Fruit fly (Drosophila melanogaster) whole organism, embryonic: Measurements from ENCODE around the gene CG16953.
A peak's percentile ranks its signal among the peaks of the same experiment; 100 is the strongest.

Experiments
- Atf3 ChIP-seq: fragments of 200-800 bp; sonication (Bioruptor generic); optimal IDR thresholded peaks from 3 replicates; lab custom pipeline; 2016; ENCODE audit warnings: missing biosample characterization, missing genetic modification characterization
- Awh ChIP-seq: fragments of 200-800 bp; sonication (Bioruptor generic); IDR thresholded peaks from 2 replicates; pipeline ENCODE4, ENCODE4 v1.3.6; 2022; ENCODE audit warnings: missing biosample characterization, missing genetic modification characterization
- Bteb2 ChIP-seq: fragments of 200-800 bp; sonication (Bioruptor generic); optimal IDR thresholded peaks from 2 replicates; lab custom pipeline; 2016; ENCODE audit warnings: missing biosample characterization, missing genetic modification characterization
- CG10209 ChIP-seq: fragments of 200-800 bp; sonication (Bioruptor generic); optimal IDR thresholded peaks from 3 replicates; lab custom pipeline; 2017; ENCODE audit warnings: missing biosample characterization, mild to moderate bottlenecking, missing genetic modification characterization, missing genetic modification reagents
- CG10267 ChIP-seq: fragments of 200-800 bp; sonication (Bioruptor generic); optimal IDR thresholded peaks from 2 replicates; lab custom pipeline; 2018; ENCODE audit warnings: missing biosample characterization, mild to moderate bottlenecking, missing genetic modification characterization, moderate library complexity
- CG10321 ChIP-seq: fragments of 200-800 bp; sonication (Bioruptor generic); IDR thresholded peaks from 2 replicates; pipeline ENCODE4 v1.3.6; 2022; ENCODE audit warnings: missing biosample characterization, missing genetic modification characterization
- CG10431 ChIP-seq: fragments of 200-800 bp; sonication (Bioruptor generic); optimal IDR thresholded peaks from 3 replicates; lab custom pipeline; 2018; ENCODE audit warnings: missing biosample characterization, mild to moderate bottlenecking, missing genetic modification characterization
- CG10543 ChIP-seq: fragments of 200-800 bp; sonication (Bioruptor generic); optimal IDR thresholded peaks from 3 replicates; lab custom pipeline; 2017; ENCODE audit warnings: missing biosample characterization, mild to moderate bottlenecking, missing genetic modification characterization, moderate library complexity
- CG11247 ChIP-seq: fragments of 200-800 bp; sonication (Bioruptor generic); IDR thresholded peaks from 2 replicates; pipeline ENCODE4 v1.3.6; 2022; ENCODE audit warnings: missing biosample characterization, missing genetic modification characterization
- CG12104 ChIP-seq: fragments of 200-800 bp; sonication (Bioruptor generic); optimal IDR thresholded peaks from 3 replicates; lab custom pipeline; 2016; ENCODE audit warnings: missing biosample characterization, missing genetic modification characterization
- CG12155 ChIP-seq: fragments of 200-800 bp; sonication (Bioruptor generic); optimal IDR thresholded peaks from 3 replicates; lab custom pipeline; 2016; ENCODE audit warnings: missing biosample characterization, missing genetic modification characterization
- CG12744 ChIP-seq: fragments of 200-800 bp; sonication (Bioruptor generic); optimal IDR thresholded peaks from 2 replicates; lab custom pipeline; 2016; ENCODE audit warnings: missing biosample characterization, missing genetic modification characterization
- CG13624 ChIP-seq: fragments of 200-800 bp; sonication (Bioruptor generic); optimal IDR thresholded peaks from 2 replicates; lab custom pipeline; 2016; ENCODE audit warnings: missing biosample characterization, missing genetic modification characterization
- CG1647 ChIP-seq: fragments of 200-800 bp; sonication (Bioruptor generic); optimal IDR thresholded peaks from 3 replicates; lab custom pipeline; 2016; ENCODE audit warnings: missing biosample characterization, missing genetic modification characterization
- CG2202 ChIP-seq: fragments of 200-800 bp; sonication (Bioruptor generic); optimal IDR thresholded peaks from 2 replicates; lab custom pipeline; 2018; ENCODE audit warnings: missing biosample characterization, mild to moderate bottlenecking, missing genetic modification characterization
- CG2678 ChIP-seq: fragments of 200-800 bp; sonication (Bioruptor generic); optimal IDR thresholded peaks from 3 replicates; lab custom pipeline; 2019; ENCODE audit warnings: missing biosample characterization, mild to moderate bottlenecking, missing genetic modification characterization, moderate library complexity
- CG31365 ChIP-seq: fragments of 200-800 bp; sonication (Bioruptor generic); optimal IDR thresholded peaks from 2 replicates; lab custom pipeline; 2018; ENCODE audit warnings: missing biosample characterization, mild to moderate bottlenecking, missing genetic modification characterization
- CG32532 ChIP-seq: fragments of 200-800 bp; sonication (Bioruptor generic); IDR thresholded peaks from 2 replicates; pipeline ENCODE4 v1.3.6; 2022; ENCODE audit warnings: missing biosample characterization, missing genetic modification characterization
- CG32772 ChIP-seq: fragments of 200-800 bp; sonication (Bioruptor generic); IDR thresholded peaks from 2 replicates; pipeline ENCODE4 v1.3.6; 2022; ENCODE audit warnings: missing biosample characterization, missing genetic modification characterization
- CG4617 ChIP-seq: fragments of 200-800 bp; sonication (Bioruptor generic); optimal IDR thresholded peaks from 3 replicates; lab custom pipeline; 2016; ENCODE audit warnings: missing biosample characterization, missing genetic modification characterization, borderline replicate concordance
- CG4820 ChIP-seq: fragments of 200-800 bp; sonication (Bioruptor generic); optimal IDR thresholded peaks from 3 replicates; lab custom pipeline; 2016; ENCODE audit warnings: missing biosample characterization, missing genetic modification characterization
- ERR ChIP-seq: fragments of 200-800 bp; sonication (Bioruptor generic); optimal IDR thresholded peaks from 2 replicates; lab custom pipeline; 2016; ENCODE audit warnings: missing biosample characterization, missing genetic modification characterization
- Hr39 ChIP-seq: fragments of >200 bp; optimal IDR thresholded peaks from 2 replicates; lab custom pipeline; 2017
- Jarid2 ChIP-seq: fragments of 200-800 bp; sonication (Bioruptor generic); optimal IDR thresholded peaks from 3 replicates; lab custom pipeline; 2017; ENCODE audit warnings: mild to moderate bottlenecking, missing biosample characterization, missing genetic modification reagents, missing genetic modification characterization
- Lpt ChIP-seq: fragments of >200 bp; optimal IDR thresholded peaks from 2 replicates; lab custom pipeline; 2018; ENCODE audit warnings: missing biosample characterization, missing genetic modification characterization
- Mes4 ChIP-seq: fragments of 200-800 bp; sonication (Bioruptor generic); optimal IDR thresholded peaks from 2 replicates; lab custom pipeline; 2016; ENCODE audit warnings: missing biosample characterization, missing genetic modification characterization
- Nf-YC ChIP-seq: fragments of 200-800 bp; optimal IDR thresholded peaks from 3 replicates; lab custom pipeline; 2019; ENCODE audit warnings: missing biosample characterization, mild to moderate bottlenecking, missing genetic modification characterization, moderate library complexity
- Opbp ChIP-seq: fragments of 200-800 bp; sonication (Bioruptor generic); IDR thresholded peaks from 3 replicates; pipeline ENCODE4 v1.3.6; 2022; ENCODE audit warnings: missing biosample characterization, missing genetic modification characterization; ENCODE audit not compliant: partially characterized antibody
- Ptx1 ChIP-seq: fragments of 200-800 bp; sonication (Bioruptor generic); IDR thresholded peaks from 2 replicates; pipeline ENCODE4 v1.3.6; 2022; ENCODE audit warnings: missing biosample characterization, missing genetic modification characterization
- TFAM ChIP-seq: fragments of 200-800 bp; sonication (Bioruptor generic); optimal IDR thresholded peaks from 2 replicates; lab custom pipeline; 2017; ENCODE audit warnings: missing biosample characterization, missing genetic modification characterization, inconsistent platforms
- abd-A ChIP-seq: fragments of 200-800 bp; sonication (Bioruptor generic); optimal IDR thresholded peaks from 3 replicates; lab custom pipeline; 2019; ENCODE audit warnings: missing biosample characterization, mild to moderate bottlenecking, missing genetic modification characterization, moderate library complexity
- bbx ChIP-seq: fragments of 200-800 bp; sonication (Bioruptor generic); IDR thresholded peaks from 2 replicates; pipeline ENCODE4 v1.3.6; 2022; ENCODE audit warnings: missing biosample characterization, missing genetic modification characterization; ENCODE audit not compliant: partially characterized antibody
- cato ChIP-seq: fragments of 200-800 bp; sonication (Bioruptor generic); optimal IDR thresholded peaks from 2 replicates; lab custom pipeline; 2016; ENCODE audit warnings: missing biosample characterization, missing genetic modification characterization, borderline replicate concordance
- caup ChIP-seq: fragments of 200-800 bp; sonication (Bioruptor generic); optimal IDR thresholded peaks from 3 replicates; lab custom pipeline; 2017; ENCODE audit warnings: missing biosample characterization, mild to moderate bottlenecking, missing genetic modification characterization, moderate library complexity; ENCODE audit not compliant: severe bottlenecking
- chm ChIP-seq: fragments of 200-800 bp; sonication (Bioruptor generic); IDR thresholded peaks from 2 replicates; pipeline ENCODE4 v1.3.6; 2022; ENCODE audit warnings: missing biosample characterization, missing genetic modification characterization
- ci ChIP-seq: fragments of 200-800 bp; sonication (Bioruptor generic); IDR thresholded peaks from 3 replicates; pipeline ENCODE4 v1.3.6; 2022; ENCODE audit warnings: missing biosample characterization, missing genetic modification characterization
- crp ChIP-seq, 2 experiments: fragments of 200-800 bp; sonication (Bioruptor generic); optimal IDR thresholded peaks; 2 replicates in 1 of 2; 3 replicates in 1 of 2; lab custom pipeline; 2017; ENCODE audit warnings: missing biosample characterization in 2 of 2, missing genetic modification characterization in 2 of 2, mild to moderate bottlenecking in 1 of 2, moderate library complexity in 1 of 2
- fd102C ChIP-seq: fragments of 200-800 bp; sonication (Bioruptor generic); optimal IDR thresholded peaks from 2 replicates; lab custom pipeline; 2018; ENCODE audit warnings: missing biosample characterization, mild to moderate bottlenecking, missing genetic modification characterization, moderate library complexity
- fd3F ChIP-seq: fragments of 200-800 bp; sonication (Bioruptor generic); optimal IDR thresholded peaks from 2 replicates; lab custom pipeline; 2018; ENCODE audit warnings: missing biosample characterization, mild to moderate bottlenecking, missing genetic modification characterization, moderate library complexity
- gsb-n ChIP-seq: fragments of 200-800 bp; sonication (Bioruptor generic); optimal IDR thresholded peaks from 3 replicates; lab custom pipeline; 2018; ENCODE audit warnings: missing biosample characterization, mild to moderate bottlenecking, missing genetic modification characterization
- kay ChIP-seq: fragments of 200-800 bp; sonication (Bioruptor generic); optimal IDR thresholded peaks from 2 replicates; lab custom pipeline; 2016; ENCODE audit warnings: missing biosample characterization, missing genetic modification characterization
- lab ChIP-seq: fragments of 200-800 bp; sonication (Bioruptor generic); optimal IDR thresholded peaks from 3 replicates; lab custom pipeline; 2017; ENCODE audit warnings: missing biosample characterization, missing genetic modification characterization, mild to moderate bottlenecking, moderate library complexity, missing genetic modification reagents
- lov ChIP-seq, 2 experiments: fragments of 200-800 bp in 1 of 2; fragments of >200 bp in 1 of 2; sonication (Bioruptor generic) in 1 of 2; IDR thresholded peaks in 1 of 2; optimal IDR thresholded peaks in 1 of 2; 2 replicates in 1 of 2; 3 replicates in 1 of 2; pipeline versions ENCODE4 v1.3.6 to Lab custom; 2017 to 2022; ENCODE audit warnings: missing biosample characterization in 1 of 2, missing genetic modification characterization in 1 of 2
- luna ChIP-seq: fragments of 200-800 bp; sonication (Bioruptor generic); optimal IDR thresholded peaks from 2 replicates; lab custom pipeline; 2016; ENCODE audit warnings: missing biosample characterization, missing genetic modification characterization
- oc ChIP-seq: fragments of 200-800 bp; sonication (Bioruptor generic); optimal IDR thresholded peaks from 2 replicates; lab custom pipeline; 2018; ENCODE audit warnings: missing biosample characterization, mild to moderate bottlenecking, missing genetic modification characterization, moderate library complexity
- peb ChIP-seq: fragments of 200-800 bp; sonication (Bioruptor generic); IDR thresholded peaks from 2 replicates; pipeline ENCODE4 v1.3.6; 2022; ENCODE audit warnings: missing biosample characterization, missing genetic modification characterization
- prd ChIP-seq, 3 experiments: fragments of >200 bp in 2 of 3; fragments of 200-800 bp in 1 of 3; sonication (Bioruptor generic) in 1 of 3; optimal IDR thresholded peaks in 2 of 3; IDR thresholded peaks in 1 of 3; 2 replicates in 2 of 3; 3 replicates in 1 of 3; pipeline versions ENCODE4 v1.3.6 to Lab custom; 2017 to 2022; ENCODE audit warnings: missing biosample characterization in 1 of 3, missing genetic modification characterization in 1 of 3
- sob ChIP-seq: fragments of 200-800 bp; sonication (Bioruptor generic); IDR thresholded peaks from 2 replicates; pipeline ENCODE4 v1.3.6; 2022; ENCODE audit warnings: missing biosample characterization, missing genetic modification characterization
- stwl ChIP-seq: fragments of 200-800 bp; sonication (Bioruptor generic); optimal IDR thresholded peaks from 3 replicates; lab custom pipeline; 2018; ENCODE audit warnings: missing biosample characterization, mild to moderate bottlenecking, missing genetic modification characterization, moderate library complexity
- tll ChIP-seq, 2 experiments: fragments of 200-800 bp in 1 of 2; fragments of >200 bp in 1 of 2; sonication (Bioruptor generic) in 1 of 2; optimal IDR thresholded peaks; 2 replicates each; lab custom pipeline; 2017 to 2019; ENCODE audit warnings: missing biosample characterization in 2 of 2, missing genetic modification characterization in 2 of 2, mild to moderate bottlenecking in 1 of 2, moderate library complexity in 1 of 2

The CG16953 gene

dm6 chr3R:20558106-20558489, 27.5 kb downstream of the CG16953 start (continued):
- TF ChIP-seq kay (GFP tag; lab: Kevin White, UChicago) = no peak
- no peak for TF ChIP-seq CG10209 (GFP tag; lab: Kevin White, UChicago)
- TF ChIP-seq ERR (GFP tag; lab: Kevin White, UChicago) = no peak
- no peak for TF ChIP-seq crp (GFP tag; optimal IDR thresholded peaks at IDR 0.05; lab: Kevin White, UChicago)
- TF ChIP-seq CG12104 (GFP tag; lab: Kevin White, UChicago) = no peak
- TF ChIP-seq abd-A (tag; lab: Kevin White, UChicago) = no peak
- peak; percentile 20 for TF ChIP-seq stwl (tag; lab: Kevin White, UChicago)
- TF ChIP-seq CG2678 (tag; lab: Kevin White, UChicago) = no peak
- TF ChIP-seq Mes4 (GFP tag; lab: Kevin White, UChicago) = no peak
- TF ChIP-seq Awh = no peak
- TF ChIP-seq CG4617 (GFP tag; lab: Kevin White, UChicago) = peak; percentile 57
- TF ChIP-seq CG32772 (GFP tag; lab: Robert Waterston, UW) = no peak
- TF ChIP-seq fd3F (GFP tag; lab: Kevin White, UChicago) = no peak
- peak; percentile 29; the same call in 1 of the 2 replicates for TF ChIP-seq sob (GFP tag; lab: Robert Waterston, UW)
- no peak for TF ChIP-seq CG2202
- no peak for TF ChIP-seq Jarid2 (GFP tag; lab: Kevin White, UChicago)
- TF ChIP-seq Nf-YC (tag; lab: Kevin White, UChicago) = no peak
- TF ChIP-seq CG10267 (tag; lab: Kevin White, UChicago) = no peak
- peak; percentile 56 for TF ChIP-seq bbx
- no peak for TF ChIP-seq CG10321 (GFP tag; lab: Robert Waterston, UW)
- TF ChIP-seq CG11247 (GFP tag; lab: Robert Waterston, UW) = peak; percentile 66
- no peak for TF ChIP-seq tll (GFP tag; optimal IDR thresholded peaks at IDR 0.05; lab: Kevin White, UChicago)
- TF ChIP-seq CG10543 (GFP tag; lab: Kevin White, UChicago) = no peak
- TF ChIP-seq luna (GFP tag; lab: Kevin White, UChicago) = peak; percentile 3
- no peak for TF ChIP-seq gsb-n (tag; lab: Kevin White, UChicago)
- TF ChIP-seq chm (GFP tag; lab: Robert Waterston, UW) = peak; percentile 55; the same call in 1 of the 2 replicates
- no peak for TF ChIP-seq lab (GFP tag; lab: Kevin White, UChicago)
- TF ChIP-seq Bteb2 (GFP tag; lab: Kevin White, UChicago) = no peak
- peak; percentile 10 for TF ChIP-seq CG32532
- no peak for TF ChIP-seq prd (optimal IDR thresholded peaks at IDR 0.05; lab: Kevin White, UChicago)
- TF ChIP-seq prd (GFP tag; IDR thresholded peaks at IDR 0.05; lab: Robert Waterston, UW) = no peak
- no peak for TF ChIP-seq Lpt (GFP tag; lab: Kevin White, UChicago)
- no peak for TF ChIP-seq Atf3 (GFP tag; lab: Kevin White, UChicago)
- TF ChIP-seq CG10431 (GFP tag; lab: Kevin White, UChicago) = no peak
- no peak for TF ChIP-seq CG4820 (GFP tag; lab: Kevin White, UChicago)
- TF ChIP-seq TFAM (GFP tag; lab: Kevin White, UChicago) = no peak
- TF ChIP-seq CG13624 (GFP tag; lab: Kevin White, UChicago) = no peak
- no peak for TF ChIP-seq cato (GFP tag; lab: Kevin White, UChicago)
- no peak for TF ChIP-seq oc (tag; lab: Kevin White, UChicago)
- TF ChIP-seq Ptx1 = no peak
- no peak for TF ChIP-seq Hr39 (lab: Kevin White, UChicago)
- TF ChIP-seq CG1647 (GFP tag; lab: Kevin White, UChicago) = no peak
- no peak for TF ChIP-seq CG12744 (GFP tag; lab: Kevin White, UChicago)
- TF ChIP-seq CG31365 (tag; lab: Kevin White, UChicago) = no peak
- no peak for TF ChIP-seq fd102C
- TF ChIP-seq caup (GFP tag; lab: Kevin White, UChicago) = no peak
- TF ChIP-seq lov (optimal IDR thresholded peaks at IDR 0.05; lab: Kevin White, UChicago) = no peak
- 0 out of 3 replicates have a peak, but pooled peaks have one; percentile 7 for TF ChIP-seq lov (GFP tag; IDR thresholded peaks at IDR 0.05; lab: Robert Waterston, UW)
- peak; percentile 59 for TF ChIP-seq ci (GFP tag; lab: Robert Waterston, UW)
- no peak for TF ChIP-seq peb (GFP tag; lab: Robert Waterston, UW)
- TF ChIP-seq CG12155 (GFP tag; lab: Kevin White, UChicago) = no peak
- peak; percentile 100 for TF ChIP-seq Opbp (GFP tag; lab: Robert Waterston, UW)
